Worm (Caenorhabditis elegans) whole organism, dauer: ENCODE measurements around the gene C25E10.10.

Source experiments
- unc-62 ChIP-seq: sonication (generic microtip); optimal IDR thresholded peaks from 2 replicates; lab custom pipeline; 2017; ENCODE audit warnings: missing biosample characterization, missing genetic modification reagents, missing genetic modification characterization

C25E10.10 gene

DNA sequence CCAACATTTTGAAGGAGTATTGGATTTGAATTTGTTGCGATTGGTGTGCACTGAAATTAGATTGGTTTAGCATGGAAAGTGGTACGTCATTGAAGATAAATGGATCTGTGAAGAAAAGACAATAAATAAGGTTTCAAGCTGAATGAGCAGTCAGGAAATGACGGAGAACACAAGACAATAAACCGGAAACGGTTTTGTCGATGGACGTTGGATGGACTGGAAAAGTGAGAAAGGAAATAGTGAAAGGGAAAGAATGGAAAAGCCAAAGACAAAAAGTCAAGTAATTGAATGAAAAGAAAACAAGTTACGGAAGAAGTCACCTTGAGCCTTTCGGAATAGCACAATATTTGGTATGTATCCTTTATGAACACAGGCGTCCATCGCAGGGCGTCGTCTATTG is 20.1 kb upstream of the C25E10.10 start, which contains the start of gene T27E4.7:
Gene T27E4.7, minus strand, starts transcription at position 50 of the 400 bp plus-strand sequence.
- no peak for TF ChIP-seq unc-62 (GFP tag; lab: Kevin White, UChicago)

DNA sequence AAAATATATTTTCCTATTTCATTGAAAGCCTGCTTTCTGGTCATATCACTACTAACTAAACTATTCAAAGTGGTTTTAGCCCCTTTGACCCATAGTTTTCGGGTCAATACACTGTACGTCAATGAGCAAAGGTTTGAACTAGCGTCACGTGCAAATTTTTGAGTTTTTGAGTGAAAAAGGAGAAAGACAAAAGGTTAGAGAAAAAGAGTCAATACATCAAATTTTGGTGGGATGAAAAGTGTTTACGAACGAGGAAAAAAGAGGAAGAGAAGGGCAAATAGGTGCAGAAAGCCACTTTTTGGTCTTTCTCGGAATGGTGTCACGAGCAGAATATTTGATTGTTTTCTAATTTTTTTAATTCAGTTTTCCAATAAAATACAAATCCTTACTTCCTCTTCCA is 19.7 kb upstream of the C25E10.10 start:
- no peak for TF ChIP-seq unc-62 (GFP tag; lab: Kevin White, UChicago)

DNA sequence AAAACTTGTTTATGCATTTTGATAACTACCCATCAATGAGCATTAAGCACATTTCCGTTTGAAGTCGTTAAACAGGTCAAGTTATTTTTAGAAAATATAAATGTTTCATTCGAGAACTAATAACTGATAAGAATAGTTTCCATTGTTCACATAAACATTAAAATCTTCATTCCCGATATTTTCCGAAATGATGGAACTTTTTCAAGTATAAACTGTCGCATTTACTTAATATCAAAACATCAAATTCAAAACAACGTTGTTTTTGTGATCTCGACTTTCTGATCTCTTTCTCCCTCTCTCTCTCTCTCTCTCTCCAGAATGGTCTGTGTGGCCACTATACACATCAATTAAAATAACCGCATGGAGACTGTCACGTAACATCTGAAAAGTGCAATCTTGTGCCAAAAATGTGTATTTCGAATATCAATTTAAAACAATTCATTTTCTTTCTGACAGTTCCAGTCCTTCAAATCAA is 18.2 kb upstream of the C25E10.10 start:
- no peak for TF ChIP-seq unc-62 (GFP tag; lab: Kevin White, UChicago)

DNA sequence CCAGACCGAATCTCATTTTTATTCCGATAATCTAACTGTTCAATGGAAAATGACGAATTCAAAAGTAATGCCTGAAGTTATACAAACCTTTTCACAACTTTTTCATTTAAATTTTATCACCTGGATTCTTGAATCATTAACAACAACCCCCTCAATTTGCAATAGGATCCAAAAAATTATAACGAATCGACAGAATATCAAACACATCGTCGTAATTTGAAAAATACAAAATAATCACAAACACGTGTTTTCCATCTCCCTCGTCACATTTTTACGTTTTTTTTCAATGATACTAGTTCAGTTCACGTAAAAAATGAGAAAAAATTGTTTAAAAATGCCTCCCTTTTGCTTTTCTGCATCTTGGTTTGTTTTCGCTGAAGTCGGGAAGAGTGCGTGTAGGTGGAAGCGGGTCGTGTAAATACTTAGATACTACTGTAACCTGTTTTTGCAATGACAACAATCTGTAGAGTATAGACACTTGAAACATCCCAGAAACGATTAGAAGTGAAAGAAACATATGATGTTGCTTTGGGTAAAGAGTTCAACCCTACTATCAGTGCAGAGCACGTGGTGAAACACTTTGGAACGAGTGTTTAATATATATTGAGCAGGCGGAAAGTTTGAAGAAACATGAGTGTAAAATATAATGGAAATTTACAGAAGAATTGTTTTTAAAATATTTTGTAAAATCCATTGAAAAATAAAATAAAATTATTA is 17.3 kb upstream of the C25E10.10 start, which contains the start of gene oac-50:
Gene oac-50, minus strand, starts transcription at position 219 of the 717 bp plus-strand sequence.
- TF ChIP-seq unc-62 (GFP tag; lab: Kevin White, UChicago) = no peak

DNA sequence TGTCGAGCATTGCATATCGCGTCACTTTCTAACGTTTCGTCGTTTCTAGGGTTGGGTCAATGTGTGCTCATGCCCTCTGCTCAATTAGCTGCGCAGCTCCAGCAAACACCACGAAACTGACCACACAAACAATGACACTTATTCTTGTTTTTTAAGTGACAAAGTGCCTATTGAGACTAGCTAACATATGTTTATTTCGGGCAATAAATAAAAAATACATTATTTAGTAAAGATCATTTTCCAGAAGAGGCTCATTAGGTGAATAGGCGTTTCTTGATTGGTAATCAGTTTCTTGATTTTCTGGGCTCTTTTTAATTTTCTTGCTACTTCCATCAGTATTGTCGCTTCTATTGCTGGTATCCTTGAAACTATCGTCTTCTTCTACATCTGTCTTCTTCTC is 13.5 kb upstream of the C25E10.10 start, which contains the start of gene T27E4.5:
Gene T27E4.5, minus strand, starts transcription at position 101 of the 400 bp plus-strand sequence.
- no peak for TF ChIP-seq unc-62 (GFP tag; lab: Kevin White, UChicago)

DNA sequence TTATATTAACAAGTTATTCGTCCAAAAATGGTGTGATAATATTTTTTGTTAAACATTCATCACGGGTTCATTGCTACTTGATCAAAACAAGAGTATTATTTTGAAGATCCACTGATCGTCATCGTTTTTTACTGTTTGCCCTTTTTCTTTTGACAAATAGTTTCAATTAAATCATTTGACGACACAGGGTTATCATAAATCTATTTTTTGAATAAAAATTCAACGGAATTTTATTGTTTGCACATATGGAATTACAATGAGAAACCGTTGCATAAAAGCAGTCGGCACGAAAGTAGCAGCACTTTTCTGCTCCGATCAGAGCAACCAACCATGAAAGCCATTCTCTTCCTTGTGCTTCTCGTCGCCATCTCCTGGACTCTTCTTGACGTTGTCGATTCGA is 11.5 kb upstream of the C25E10.10 start, which contains the start of gene fip-2:
Gene fip-2, plus strand, starts transcription at position 301 of the 400 bp plus-strand sequence.
- no peak for TF ChIP-seq unc-62 (GFP tag; lab: Kevin White, UChicago)

DNA sequence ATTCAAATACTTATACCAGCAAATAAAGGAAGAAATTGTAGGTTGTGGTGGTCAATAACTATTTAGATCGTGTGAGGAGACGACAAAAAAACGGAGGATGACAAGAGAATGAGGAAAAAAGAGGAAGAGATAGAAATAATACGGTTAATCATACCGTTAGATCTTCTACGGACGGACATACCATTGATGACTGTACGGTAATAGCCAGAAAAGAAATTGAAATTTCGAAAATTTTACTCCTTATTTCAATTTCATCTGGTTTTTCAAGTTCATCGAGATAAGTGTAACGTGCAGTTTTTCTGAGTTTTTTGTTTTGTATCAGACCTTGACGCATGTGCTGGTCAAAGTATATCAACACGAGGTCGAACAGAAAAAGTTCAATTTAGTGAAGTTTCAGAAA is 9.8 kb upstream of the C25E10.10 start:
- TF ChIP-seq unc-62 (GFP tag; lab: Kevin White, UChicago) = no peak

DNA sequence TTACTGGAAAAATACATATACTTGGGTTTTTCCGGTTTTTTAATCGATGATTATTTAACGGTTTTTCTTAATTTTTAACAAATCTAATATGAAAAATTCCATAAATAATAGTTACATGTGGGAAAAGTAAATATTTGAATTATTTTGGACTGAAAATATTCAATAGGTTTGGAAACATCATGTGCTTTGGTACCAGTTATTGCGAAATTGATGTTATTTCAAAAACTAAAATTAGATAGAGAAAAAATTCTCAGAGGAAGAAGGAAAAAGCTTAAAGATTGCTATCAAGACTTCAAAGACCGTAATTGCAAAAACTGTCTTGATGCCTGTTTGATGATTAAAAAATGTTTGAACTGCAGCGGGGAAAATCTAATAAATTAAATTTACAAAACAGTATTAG is 8.8 kb upstream of the C25E10.10 start:
- TF ChIP-seq unc-62 (GFP tag; lab: Kevin White, UChicago) = no peak

DNA sequence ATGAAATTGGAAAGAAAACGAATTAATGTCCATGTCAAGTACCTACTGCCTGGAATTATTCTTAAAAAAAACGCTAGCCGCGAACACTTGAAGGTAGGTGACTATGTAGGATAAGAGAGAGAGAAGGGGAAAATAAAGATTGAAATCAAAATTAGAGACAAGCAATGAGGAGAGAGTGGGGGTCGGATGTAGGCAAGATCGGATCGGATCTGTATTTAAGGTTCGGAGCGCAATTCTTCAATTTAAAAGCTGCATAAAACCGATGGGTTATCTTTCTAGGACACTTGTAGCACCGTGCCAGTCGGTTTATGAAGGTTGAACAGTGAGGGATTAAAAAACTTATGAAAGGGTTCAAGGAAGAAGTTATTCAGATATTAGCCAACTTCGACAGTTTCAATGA is 7.0 kb upstream of the C25E10.10 start:
- TF ChIP-seq unc-62 (GFP tag; lab: Kevin White, UChicago) = no peak

DNA sequence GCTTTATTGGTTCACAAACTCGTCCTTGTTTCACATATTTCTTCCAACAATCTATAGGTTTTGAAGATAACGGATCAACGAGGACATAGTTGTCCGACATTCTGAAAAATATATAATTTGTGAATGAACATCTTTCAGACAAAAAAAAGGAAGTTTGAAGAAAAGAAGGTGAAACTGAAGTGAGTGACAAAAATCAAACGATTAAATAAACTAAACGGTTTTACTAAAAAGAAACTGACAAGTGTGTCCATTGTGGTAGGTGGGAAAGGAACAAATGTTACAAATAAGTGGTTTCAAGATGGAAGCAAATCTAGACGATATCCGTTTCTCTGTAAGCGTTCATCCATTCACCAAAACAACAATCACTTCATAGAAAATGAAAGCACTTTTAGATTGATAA is 6.2 kb upstream of the C25E10.10 start, which contains the start of gene C25E10.12:
Gene C25E10.12, minus strand, starts transcription at position 101 of the 400 bp plus-strand sequence.
- TF ChIP-seq unc-62 (GFP tag; lab: Kevin White, UChicago) = no peak

DNA sequence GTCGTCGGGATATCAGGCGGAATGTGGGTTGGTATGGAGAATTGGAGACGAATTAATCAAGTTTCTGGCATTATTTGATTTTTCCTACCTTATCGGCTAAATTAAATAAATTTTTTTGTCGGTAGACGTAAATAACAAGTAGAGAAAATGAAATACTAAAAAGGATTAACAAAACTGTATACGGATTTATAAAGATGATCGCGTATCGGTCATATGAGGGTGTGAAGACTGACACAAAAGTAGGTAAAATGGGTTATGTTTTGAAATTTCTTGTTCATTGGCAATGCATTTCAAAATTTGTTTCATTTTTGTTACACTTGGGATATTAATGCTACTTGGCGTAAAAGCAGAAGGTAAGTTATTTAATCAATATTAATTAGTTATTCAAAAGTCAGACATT is 3.3 kb upstream of the C25E10.10 start, which contains the start of the genes C25E10.16 and C25E10.13:
Gene C25E10.16, minus strand, starts transcription at position 101 of the 400 bp plus-strand sequence.
Gene C25E10.13, plus strand, starts transcription at position 256 of the 400 bp plus-strand sequence.
- no peak for TF ChIP-seq unc-62 (GFP tag; lab: Kevin White, UChicago)

DNA sequence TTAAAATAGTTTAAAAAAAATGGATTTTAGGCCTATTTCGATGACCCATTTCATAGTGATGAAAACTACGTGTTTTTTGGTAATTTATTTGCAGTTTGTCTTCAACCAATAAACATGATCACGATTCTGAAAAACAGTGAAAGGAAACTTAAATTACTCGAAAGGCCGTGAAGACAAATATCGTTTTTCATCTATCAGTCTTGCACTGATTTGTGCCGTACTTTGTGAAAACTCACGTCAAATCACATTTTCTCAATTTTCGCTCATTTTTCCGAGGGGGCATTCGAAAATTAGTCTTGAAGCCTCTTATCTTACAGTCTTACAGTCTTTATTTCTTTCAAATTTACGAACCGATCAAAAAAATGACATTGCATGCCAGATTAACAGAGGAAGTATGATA is 2.5 kb upstream of the C25E10.10 start, which contains the start of gene C25E10.11:
Gene C25E10.11, minus strand, starts transcription at position 101 of the 400 bp plus-strand sequence.
- no peak for TF ChIP-seq unc-62 (GFP tag; lab: Kevin White, UChicago)

DNA sequence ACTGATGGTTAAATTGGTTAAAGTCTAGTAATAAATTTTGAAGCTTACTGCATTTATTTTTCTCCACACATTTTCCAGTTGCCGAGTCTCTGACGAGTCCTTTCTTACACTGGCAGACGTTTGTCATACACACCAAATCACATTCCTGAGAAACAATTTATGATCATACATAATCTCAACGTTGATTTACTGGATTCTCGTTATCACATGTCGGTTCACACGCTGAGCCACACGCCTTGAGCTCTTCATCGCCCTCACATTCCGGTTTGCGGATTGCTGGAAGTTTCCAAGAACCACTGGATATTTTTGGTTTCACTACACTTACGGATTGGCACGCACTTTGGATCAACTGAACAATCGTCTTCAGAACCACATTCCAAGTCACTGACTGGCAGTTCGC is 509 bp downstream of the C25E10.10 start:
- TF ChIP-seq unc-62 (GFP tag; lab: Kevin White, UChicago) = no peak

DNA sequence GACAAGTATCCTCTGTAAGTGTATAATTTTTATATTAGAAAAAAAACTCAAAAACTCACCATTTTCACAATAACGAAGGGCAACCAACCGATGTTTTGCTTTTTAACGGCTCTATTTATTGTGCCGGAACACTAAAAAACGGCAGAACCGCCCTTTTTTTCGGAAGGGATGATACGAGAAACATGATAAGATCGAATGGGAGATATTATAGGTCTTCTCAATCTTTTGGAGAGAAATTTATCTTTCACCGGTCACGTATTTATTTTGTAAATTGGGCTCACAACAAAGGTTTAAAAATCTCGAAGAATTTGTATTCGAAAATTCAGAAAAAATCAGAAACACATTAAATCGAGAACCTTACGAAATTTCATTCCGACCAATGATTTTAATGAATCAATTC is 1.4 kb downstream of the C25E10.10 start, which contains the start of gene swm-1:
Gene swm-1, minus strand, starts transcription at position 101 of the 400 bp plus-strand sequence.
- no peak for TF ChIP-seq unc-62 (GFP tag; lab: Kevin White, UChicago)

DNA sequence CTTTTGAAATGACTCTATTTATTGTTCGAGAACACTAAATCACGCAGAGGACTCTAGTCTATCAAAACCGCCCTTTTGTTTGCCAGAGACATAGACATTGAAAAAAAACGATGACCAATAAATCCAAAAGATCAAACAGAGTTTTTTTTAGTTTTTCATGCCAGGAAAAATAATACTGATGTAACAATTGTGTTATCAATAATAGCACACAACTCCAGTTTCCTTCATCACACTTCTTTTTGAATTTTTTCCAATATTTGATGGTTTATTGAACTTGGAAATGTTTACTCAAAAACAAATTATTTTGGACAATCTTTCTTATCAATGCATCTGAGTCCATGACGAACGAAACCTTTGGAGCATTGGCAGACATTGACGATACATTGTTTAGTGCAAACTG is 2.2 kb downstream of the C25E10.10 start, which contains the start of gene C25E10.8:
Gene C25E10.8, minus strand, starts transcription at position 101 of the 400 bp plus-strand sequence.
- TF ChIP-seq unc-62 (GFP tag; lab: Kevin White, UChicago) = no peak

DNA sequence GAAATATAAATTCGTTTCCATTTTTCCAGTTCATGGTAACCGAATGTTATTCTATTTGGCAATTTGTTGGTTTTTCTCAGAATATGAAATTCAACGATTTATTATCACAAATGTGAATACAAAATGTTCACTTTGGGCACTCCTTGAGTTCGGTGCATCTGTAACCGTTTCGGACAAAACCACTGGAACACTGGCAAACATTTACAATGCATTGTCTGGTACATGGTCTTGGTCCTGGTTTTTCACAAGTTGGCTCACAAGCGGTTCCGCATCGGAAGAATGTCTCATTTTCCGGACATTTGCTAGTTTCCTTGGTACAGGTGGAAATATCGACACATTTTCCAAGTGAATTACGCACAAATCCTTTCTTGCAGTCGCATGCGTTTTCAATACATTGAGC is 2.9 kb downstream of the C25E10.10 start:
- no peak for TF ChIP-seq unc-62 (GFP tag; lab: Kevin White, UChicago)
